Fruit fly (Drosophila melanogaster): ENCODE results near the gene para.

Gene para

dm6 chrX:16579978-16580377, 47.1 kb upstream of the para start (continued):
- TF ChIP-seq Sox100B (GFP tag; optimal IDR thresholded peaks at IDR 0.05) (peak; percentile 49), Lhr (GFP tag; optimal IDR thresholded peaks at IDR 0.05) (no peak), CG2889 (GFP tag; IDR thresholded peaks at IDR 0.05) (no peak), CG6272 (GFP tag; IDR thresholded peaks at IDR 0.05) (no peak), sr (GFP tag; IDR thresholded peaks at IDR 0.05) (no peak), pan (optimal IDR thresholded peaks at IDR 0.05) (no peak), pan (GFP tag; optimal IDR thresholded peaks at IDR 0.05 in 1 of 2, IDR thresholded peaks at IDR 0.05 in 1 of 2) (peak in 1 of 2 experiments; percentile 42), Rx (GFP tag; IDR thresholded peaks at IDR 0.05) (no peak), Elba2 (GFP tag; optimal IDR thresholded peaks at IDR 0.05) (no peak), CG4730 (GFP tag; IDR thresholded peaks at IDR 0.05) (no peak), CG18599 (GFP tag; optimal IDR thresholded peaks at IDR 0.05) (peak; percentile 77), CG9437 (GFP tag; optimal IDR thresholded peaks at IDR 0.05) (peak; percentile 28), CG4707 (GFP tag; optimal IDR thresholded peaks at IDR 0.05) (no peak), Ravus (GFP tag; IDR thresholded peaks at IDR 0.05) (no peak), CG16815 (GFP tag; optimal IDR thresholded peaks at IDR 0.05) (no peak), bsh (GFP tag; optimal IDR thresholded peaks at IDR 0.05) (peak in 1 of 2 experiments; percentile 8), CG30020 (tag; optimal IDR thresholded peaks at IDR 0.05) (no peak), CG8478 (optimal IDR thresholded peaks at IDR 0.05) (no peak), jigr1 (GFP tag; IDR thresholded peaks at IDR 0.05) (no peak), CG4282 (GFP tag; optimal IDR thresholded peaks at IDR 0.05) (no peak), Fer2 (tag; optimal IDR thresholded peaks at IDR 0.05) (no peak), CG17359 (tag; optimal IDR thresholded peaks at IDR 0.05) (peak; percentile 28), zfh1 (GFP tag; IDR thresholded peaks at IDR 0.05) (no peak), GATAe (GFP tag; conservative IDR thresholded peaks at IDR 0.05) (no peak), CG6765 (GFP tag; optimal IDR thresholded peaks at IDR 0.05) (no peak), CG17829 (tag; optimal IDR thresholded peaks at IDR 0.05) (no peak), CG10431 (GFP tag; optimal IDR thresholded peaks at IDR 0.05) (no peak), CG18011 (GFP tag; optimal IDR thresholded peaks at IDR 0.05) (peak; percentile 28), CG10543 (GFP tag; optimal IDR thresholded peaks at IDR 0.05) (no peak), CG12104 (GFP tag; optimal IDR thresholded peaks at IDR 0.05) (no peak), lmd (GFP tag; IDR thresholded peaks at IDR 0.05) (peak; percentile 34), Drgx (GFP tag; IDR thresholded peaks at IDR 0.05) (peak; percentile 40; the same call in 1 of the 2 replicates), CG10366 (GFP tag; IDR thresholded peaks at IDR 0.05) (no peak), CG6854 (GFP tag; optimal IDR thresholded peaks at IDR 0.05) (peak; percentile 18), hkb (optimal IDR thresholded peaks at IDR 0.05) (no peak), hkb (GFP tag; IDR thresholded peaks at IDR 0.05) (0 out of 2 replicates have a peak, but pooled peaks have one; percentile 21), CG15269 (tag; optimal IDR thresholded peaks at IDR 0.05) (peak; percentile 57), CG8924 (tag; optimal IDR thresholded peaks at IDR 0.05) (peak; percentile 42), CG4328 (GFP tag; optimal IDR thresholded peaks at IDR 0.05) (no peak), CG6813 (GFP tag; optimal IDR thresholded peaks at IDR 0.05) (no peak), CG31441 (GFP tag; IDR thresholded peaks at IDR 0.05) (peak; percentile 64), CG1792 (GFP tag; optimal IDR thresholded peaks at IDR 0.05) (no peak), Ets97D (GFP tag; optimal IDR thresholded peaks at IDR 0.05) (no peak), exex (tag; optimal IDR thresholded peaks at IDR 0.05) (no peak), CG11695 (GFP tag; IDR thresholded peaks at IDR 0.05) (no peak), CG11560 (tag; IDR thresholded peaks at IDR 0.05) (no peak), CG8290 (GFP tag; optimal IDR thresholded peaks at IDR 0.05) (no peak), CG8290 (tag; optimal IDR thresholded peaks at IDR 0.05) (no peak), klu (GFP tag; IDR thresholded peaks at IDR 0.05) (no peak), C15 (GFP tag; IDR thresholded peaks at IDR 0.05) (no peak), H2.0 (GFP tag; IDR thresholded peaks at IDR 0.05) (no peak), CG9797 (GFP tag; optimal IDR thresholded peaks at IDR 0.05) (no peak), fd102C (GFP tag; optimal IDR thresholded peaks at IDR 0.05) (no peak)

All from whole organism, embryonic.